Worm (Caenorhabditis elegans) whole organism, L4 larva: ENCODE data around the gene ZK813.1.

Source experiments
- duxl-1 ChIP-seq: sonication (generic microtip); optimal IDR thresholded peaks from 2 replicates; lab custom pipeline; 2016; ENCODE audit warnings: mild to moderate bottlenecking, missing genetic modification characterization, moderate library complexity, missing compliant biosample characterization; ENCODE audit not compliant: poor library complexity
- egl-27 ChIP-seq: sonication (generic microtip); optimal IDR thresholded peaks from 3 replicates; lab custom pipeline; 2017; ENCODE audit warnings: missing biosample characterization, missing genetic modification reagents, missing genetic modification characterization
- nhr-77 ChIP-seq: fragments of 150-350 bp; optimal IDR thresholded peaks from 2 replicates; lab custom pipeline; 2014; ENCODE audit warnings: missing biosample characterization, missing genetic modification characterization

- no peak for TF ChIP-seq duxl-1 (tag; lab: Kevin White, UChicago)
- no peak for TF ChIP-seq nhr-77 (tag; lab: Kevin White, UChicago)
- no peak for TF ChIP-seq egl-27 (tag; lab: Kevin White, UChicago)
These were observed 2.6 kb upstream of the ZK813.1 start, which contains the start of gene ZK813.2 for ce11 chrX:3443526-3443925.
